Fruit fly (Drosophila melanogaster) whole organism, embryonic: ENCODE measurements around the gene vir-1.

Experiments
- Aef1 ChIP-seq: fragments of 200-800 bp; sonication (Bioruptor generic); IDR thresholded peaks from 3 replicates; pipeline ENCODE4 v1.3.6; 2022; ENCODE audit warnings: missing biosample characterization, missing genetic modification characterization
- CG10209 ChIP-seq: fragments of 200-800 bp; sonication (Bioruptor generic); optimal IDR thresholded peaks from 3 replicates; lab custom pipeline; 2017; ENCODE audit warnings: missing biosample characterization, mild to moderate bottlenecking, missing genetic modification characterization, missing genetic modification reagents
- CG11560 ChIP-seq: fragments of 200-800 bp; sonication (Bioruptor generic); IDR thresholded peaks from 3 replicates; pipeline ENCODE4 v1.3.6; 2022; ENCODE audit warnings: missing biosample characterization, missing genetic modification characterization
- CG12299 ChIP-seq: fragments of 200-800 bp; sonication (Bioruptor generic); optimal IDR thresholded peaks from 2 replicates; lab custom pipeline; 2018; ENCODE audit warnings: missing biosample characterization, mild to moderate bottlenecking, missing genetic modification characterization
- CG14014 ChIP-seq: fragments of 200-800 bp; sonication (Bioruptor generic); IDR thresholded peaks from 2 replicates; pipeline ENCODE4 v1.3.6; 2022; ENCODE audit warnings: missing biosample characterization, missing genetic modification characterization
- CG17359 ChIP-seq: fragments of 200-800 bp; sonication (Bioruptor generic); optimal IDR thresholded peaks from 3 replicates; lab custom pipeline; 2018; ENCODE audit warnings: missing biosample characterization, mild to moderate bottlenecking, missing genetic modification characterization, moderate library complexity
- CG17385 ChIP-seq: fragments of 200-800 bp; sonication (Bioruptor generic); optimal IDR thresholded peaks from 3 replicates; lab custom pipeline; 2018; ENCODE audit warnings: missing biosample characterization, mild to moderate bottlenecking, missing genetic modification characterization
- CG2116 ChIP-seq: fragments of 200-800 bp; sonication (Bioruptor generic); optimal IDR thresholded peaks from 3 replicates; lab custom pipeline; 2018; ENCODE audit warnings: missing biosample characterization, mild to moderate bottlenecking, missing genetic modification characterization
- CG2202 ChIP-seq: fragments of 200-800 bp; sonication (Bioruptor generic); optimal IDR thresholded peaks from 2 replicates; lab custom pipeline; 2018; ENCODE audit warnings: missing biosample characterization, mild to moderate bottlenecking, missing genetic modification characterization
- CG3065 ChIP-seq: fragments of 200-800 bp; sonication (Bioruptor generic); optimal IDR thresholded peaks from 2 replicates; lab custom pipeline; 2016; ENCODE audit warnings: missing biosample characterization, missing genetic modification characterization
- CG3726 ChIP-seq: fragments of 200-800 bp; sonication (Bioruptor generic); IDR thresholded peaks from 3 replicates; pipeline ENCODE4, ENCODE4 v1.3.6; 2022; ENCODE audit warnings: missing biosample characterization, missing genetic modification characterization
- CG4820 ChIP-seq: fragments of 200-800 bp; sonication (Bioruptor generic); optimal IDR thresholded peaks from 3 replicates; lab custom pipeline; 2016; ENCODE audit warnings: missing biosample characterization, missing genetic modification characterization
- CG6272 ChIP-seq: fragments of 200-800 bp; sonication (Bioruptor generic); IDR thresholded peaks from 2 replicates; pipeline ENCODE4 v1.3.6; 2022; ENCODE audit warnings: missing biosample characterization, missing genetic modification characterization
- CG6765 ChIP-seq: fragments of 200-800 bp; sonication (Bioruptor generic); optimal IDR thresholded peaks from 3 replicates; lab custom pipeline; 2017; ENCODE audit warnings: missing biosample characterization, mild to moderate bottlenecking, missing genetic modification characterization
- CG6813 ChIP-seq: fragments of 200-800 bp; sonication (Bioruptor generic); optimal IDR thresholded peaks from 2 replicates; lab custom pipeline; 2017; ENCODE audit warnings: missing biosample characterization, missing genetic modification characterization, mild to moderate bottlenecking, moderate library complexity, missing genetic modification reagents
- CG8089 ChIP-seq: fragments of 200-800 bp; sonication (Bioruptor generic); optimal IDR thresholded peaks from 3 replicates; lab custom pipeline; 2016; ENCODE audit warnings: missing biosample characterization, missing genetic modification characterization
- CG8359 ChIP-seq: fragments of 200-800 bp; sonication (Bioruptor generic); optimal IDR thresholded peaks from 2 replicates; lab custom pipeline; 2017; ENCODE audit warnings: missing biosample characterization, mild to moderate bottlenecking, missing genetic modification characterization, borderline replicate concordance
- D19A ChIP-seq: fragments of 200-800 bp; optimal IDR thresholded peaks from 3 replicates; lab custom pipeline; 2019; ENCODE audit warnings: missing biosample characterization, mild to moderate bottlenecking, missing genetic modification characterization, moderate library complexity
- Ets65A ChIP-seq: fragments of 200-800 bp; sonication (Bioruptor generic); peaks from one replicate; lab custom pipeline; 2016; ENCODE audit warnings: missing biosample characterization, missing genetic modification characterization
- Med ChIP-seq: fragments of 200-800 bp; sonication (Bioruptor generic); peaks from one replicate; lab custom pipeline; 2016; ENCODE audit warnings: missing biosample characterization, missing genetic modification characterization, mild to moderate bottlenecking, inconsistent platforms, moderate library complexity
- NC2β ChIP-seq: fragments of 200-800 bp; sonication (Bioruptor generic); optimal IDR thresholded peaks from 2 replicates; lab custom pipeline; 2016; ENCODE audit warnings: missing biosample characterization, missing genetic modification characterization
- Opbp ChIP-seq: fragments of 200-800 bp; sonication (Bioruptor generic); IDR thresholded peaks from 3 replicates; pipeline ENCODE4 v1.3.6; 2022; ENCODE audit warnings: missing biosample characterization, missing genetic modification characterization; ENCODE audit not compliant: partially characterized antibody
- Sin3A ChIP-seq: fragments of >200 bp; optimal IDR thresholded peaks from 2 replicates; lab custom pipeline; 2018
- Sox100B ChIP-seq: fragments of 200-800 bp; sonication (Bioruptor generic); optimal IDR thresholded peaks from 3 replicates; lab custom pipeline; 2018; ENCODE audit warnings: missing biosample characterization, mild to moderate bottlenecking, missing genetic modification characterization
- Sry-δ ChIP-seq: fragments of 200-800 bp; sonication (Bioruptor generic); optimal IDR thresholded peaks from 2 replicates; lab custom pipeline; 2016; ENCODE audit warnings: missing biosample characterization, missing genetic modification characterization
- YL-1 ChIP-seq: fragments of 200-800 bp; sonication (Bioruptor generic); optimal IDR thresholded peaks from 3 replicates; lab custom pipeline; 2017; ENCODE audit warnings: missing biosample characterization, mild to moderate bottlenecking, missing genetic modification characterization
- ab ChIP-seq: fragments of 200-800 bp; sonication (Bioruptor generic); optimal IDR thresholded peaks from 2 replicates; lab custom pipeline; 2016; ENCODE audit warnings: missing biosample characterization, missing genetic modification characterization
- abd-A ChIP-seq: fragments of 200-800 bp; sonication (Bioruptor generic); optimal IDR thresholded peaks from 3 replicates; lab custom pipeline; 2019; ENCODE audit warnings: missing biosample characterization, mild to moderate bottlenecking, missing genetic modification characterization, moderate library complexity
- al ChIP-seq: fragments of 200-800 bp; sonication (Bioruptor generic); IDR thresholded peaks from 2 replicates; pipeline ENCODE4 v1.3.6; 2022; ENCODE audit warnings: missing biosample characterization, missing genetic modification characterization
- bsh ChIP-seq, 2 experiments: fragments of 200-800 bp; sonication (Bioruptor generic); optimal IDR thresholded peaks; 2 replicates each; lab custom pipeline; 2017 to 2018; ENCODE audit warnings: mild to moderate bottlenecking in 2 of 2, missing biosample characterization in 2 of 2, missing genetic modification characterization in 2 of 2, moderate library complexity in 1 of 2
- btn ChIP-seq: fragments of 200-800 bp; sonication (Bioruptor generic); optimal IDR thresholded peaks from 2 replicates; lab custom pipeline; 2016; ENCODE audit warnings: missing biosample characterization, missing genetic modification characterization
- ci ChIP-seq: fragments of 200-800 bp; sonication (Bioruptor generic); IDR thresholded peaks from 3 replicates; pipeline ENCODE4 v1.3.6; 2022; ENCODE audit warnings: missing biosample characterization, missing genetic modification characterization
- croc ChIP-seq: fragments of 200-800 bp; sonication (Bioruptor generic); conservative IDR thresholded peaks from 3 replicates; pipeline ENCODE4 v1.3.6; 2022; ENCODE audit warnings: missing biosample characterization, missing genetic modification characterization
- emc ChIP-seq: fragments of 200-800 bp; sonication (Bioruptor generic); optimal IDR thresholded peaks from 2 replicates; lab custom pipeline; 2016; ENCODE audit warnings: missing biosample characterization, missing genetic modification characterization
- en ChIP-seq: fragments of 200-800 bp; sonication (Bioruptor generic); optimal IDR thresholded peaks from 2 replicates; lab custom pipeline; 2016; ENCODE audit warnings: missing biosample characterization, missing genetic modification characterization
- fd64A ChIP-seq: fragments of 200-800 bp; sonication (Bioruptor generic); optimal IDR thresholded peaks from 3 replicates; lab custom pipeline; 2018; ENCODE audit warnings: missing biosample characterization, mild to moderate bottlenecking, missing genetic modification characterization
- fu2 ChIP-seq: fragments of 200-800 bp; sonication (Bioruptor generic); optimal IDR thresholded peaks from 2 replicates; lab custom pipeline; 2016; ENCODE audit warnings: missing biosample characterization, missing genetic modification characterization
- jumu ChIP-seq: fragments of 200-800 bp; sonication (Bioruptor generic); optimal IDR thresholded peaks from 3 replicates; lab custom pipeline; 2016; ENCODE audit warnings: missing biosample characterization, missing genetic modification characterization
- kah ChIP-seq: fragments of 200-800 bp; sonication (Bioruptor generic); optimal IDR thresholded peaks from 2 replicates; lab custom pipeline; 2018; ENCODE audit warnings: missing biosample characterization, mild to moderate bottlenecking, missing genetic modification characterization
- mam ChIP-seq: fragments of 200-800 bp; sonication (Bioruptor generic); optimal IDR thresholded peaks from 3 replicates; lab custom pipeline; 2016; ENCODE audit warnings: missing biosample characterization, missing genetic modification characterization
- pan ChIP-seq, 4 experiments: fragments of >200 bp in 3 of 4; fragments of 200-800 bp in 1 of 4; sonication (Bioruptor generic) in 1 of 4; optimal IDR thresholded peaks in 3 of 4; IDR thresholded peaks in 1 of 4; 2 replicates each; pipeline versions ENCODE4 v1.3.6 to Lab custom; 2017 to 2022; ENCODE audit warnings: missing biosample characterization in 2 of 4, missing genetic modification characterization in 2 of 4, mixed read lengths in 1 of 4
- peb ChIP-seq: fragments of 200-800 bp; sonication (Bioruptor generic); IDR thresholded peaks from 2 replicates; pipeline ENCODE4 v1.3.6; 2022; ENCODE audit warnings: missing biosample characterization, missing genetic modification characterization
- pfk ChIP-seq: fragments of 200-800 bp; sonication (Bioruptor generic); optimal IDR thresholded peaks from 2 replicates; lab custom pipeline; 2018; ENCODE audit warnings: missing biosample characterization, mild to moderate bottlenecking, missing genetic modification characterization, moderate library complexity
- pho ChIP-seq: fragments of 200-800 bp; sonication (Bioruptor generic); optimal IDR thresholded peaks from 2 replicates; lab custom pipeline; 2016; ENCODE audit warnings: missing biosample characterization, missing genetic modification characterization
- rib ChIP-seq: fragments of 200-800 bp; sonication (Bioruptor generic); IDR thresholded peaks from 2 replicates; pipeline ENCODE4 v1.3.6; 2022; ENCODE audit warnings: missing biosample characterization, missing genetic modification characterization
- ro ChIP-seq: fragments of 200-800 bp; sonication (Bioruptor generic); IDR thresholded peaks from 2 replicates; pipeline ENCODE4 v1.3.6; 2022; ENCODE audit warnings: missing biosample characterization, missing genetic modification characterization
- sim ChIP-seq: fragments of 200-800 bp; sonication (Bioruptor generic); IDR thresholded peaks from 2 replicates; pipeline ENCODE4 v1.3.6; 2022; ENCODE audit warnings: missing biosample characterization, missing genetic modification characterization
- slou ChIP-seq: fragments of 200-800 bp; sonication (Bioruptor generic); optimal IDR thresholded peaks from 3 replicates; lab custom pipeline; 2016; ENCODE audit warnings: missing biosample characterization, missing genetic modification characterization
- sqz ChIP-seq: fragments of 200-800 bp; sonication (Bioruptor generic); optimal IDR thresholded peaks from 3 replicates; lab custom pipeline; 2018; ENCODE audit warnings: missing biosample characterization, mild to moderate bottlenecking, missing genetic modification characterization
- tap ChIP-seq: fragments of 200-800 bp; optimal IDR thresholded peaks from 3 replicates; lab custom pipeline; 2019; ENCODE audit warnings: missing biosample characterization, mild to moderate bottlenecking, missing genetic modification characterization, moderate library complexity

The vir-1 gene

DNA sequence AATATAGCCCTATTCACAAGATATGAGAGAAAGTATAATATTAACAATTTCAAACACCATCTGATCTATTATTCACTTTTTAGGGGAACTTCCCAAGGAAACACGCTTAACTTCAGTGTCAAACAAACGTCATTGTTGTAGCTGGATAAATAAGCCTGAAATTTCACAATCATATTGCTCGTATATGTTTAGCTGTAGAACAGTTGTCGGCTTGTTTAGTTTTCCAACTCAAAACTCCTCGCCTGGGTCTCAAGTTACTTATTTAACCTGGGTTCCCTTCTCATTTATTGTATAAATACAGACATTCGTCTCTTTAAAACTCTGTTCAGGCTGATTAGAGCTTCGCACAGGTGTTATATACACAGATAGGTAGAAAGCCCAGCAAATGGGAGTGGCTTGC is 50.8 kb downstream of the vir-1 start (continued):
- TF ChIP-seq bsh (GFP tag; optimal IDR thresholded peaks at IDR 0.05; lab: Kevin White, UChicago): peak in 1 of 2 experiments; percentile 52
- peak; percentile 15 for TF ChIP-seq NC2β (GFP tag; lab: Kevin White, UChicago)
- peak; percentile 53 for TF ChIP-seq CG6765 (GFP tag; lab: Kevin White, UChicago)
- peak; percentile 43 for TF ChIP-seq pho (GFP tag; lab: Kevin White, UChicago)
- TF ChIP-seq al (GFP tag; lab: Robert Waterston, UW): no peak
- peak; percentile 86 for TF ChIP-seq Med (GFP tag; lab: Kevin White, UChicago)
- peak; percentile 6 for TF ChIP-seq CG2202 (tag; lab: Kevin White, UChicago)
- TF ChIP-seq pfk: peak; percentile 5
- no peak for TF ChIP-seq D19A (tag; lab: Kevin White, UChicago)
- TF ChIP-seq CG6813: peak; percentile 54
- peak; percentile 28 for TF ChIP-seq CG12299 (tag; lab: Kevin White, UChicago)
- peak; percentile 9 for TF ChIP-seq CG8089 (GFP tag; lab: Kevin White, UChicago)
- peak; percentile 30 for TF ChIP-seq Sox100B (GFP tag; lab: Kevin White, UChicago)
- TF ChIP-seq croc (GFP tag; lab: Robert Waterston, UW): no peak

DNA sequence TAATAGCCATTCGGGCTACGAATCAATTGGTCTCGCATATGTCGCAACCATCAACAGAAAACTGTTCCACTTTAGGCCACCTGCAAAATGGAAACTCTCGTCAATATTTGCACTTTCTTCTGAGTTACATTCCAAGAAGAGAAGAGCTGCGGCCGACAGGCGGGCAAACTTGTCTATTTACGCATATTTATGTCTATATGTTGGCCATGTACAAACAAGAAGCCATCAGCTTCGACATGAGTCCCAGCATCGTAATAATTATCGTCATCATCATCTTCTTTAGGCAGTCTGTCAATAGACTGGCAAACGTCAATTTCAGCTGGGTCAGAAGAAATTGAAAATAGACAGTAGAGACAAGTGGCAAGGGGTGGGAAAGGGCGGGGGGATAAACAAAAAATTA is 51.5 kb downstream of the vir-1 start:
- no peak for TF ChIP-seq Aef1 (GFP tag; lab: Robert Waterston, UW)
- peak; percentile 4 for TF ChIP-seq Sry-δ (GFP tag; lab: Kevin White, UChicago)
- peak; percentile 46 for TF ChIP-seq YL-1 (GFP tag; lab: Kevin White, UChicago)
- TF ChIP-seq fu2 (GFP tag; lab: Kevin White, UChicago): no peak
- no peak for TF ChIP-seq CG4820
- peak; percentile 86 for TF ChIP-seq ci (GFP tag; lab: Robert Waterston, UW)
- no peak for TF ChIP-seq abd-A
- peak; percentile 61 for TF ChIP-seq CG17385 (GFP tag; lab: Kevin White, UChicago)
- peak; percentile 33 for TF ChIP-seq btn (GFP tag; lab: Kevin White, UChicago)
- peak; percentile 13 for TF ChIP-seq kah (GFP tag; lab: Kevin White, UChicago)
- TF ChIP-seq tap (tag; lab: Kevin White, UChicago): peak; percentile 60
- TF ChIP-seq mam (GFP tag; lab: Kevin White, UChicago): peak; percentile 8
- TF ChIP-seq sqz (GFP tag; lab: Kevin White, UChicago): peak; percentile 47
- TF ChIP-seq Sin3A (lab: Kevin White, UChicago): no peak
- TF ChIP-seq CG2116 (GFP tag; lab: Kevin White, UChicago): peak; percentile 27
- no peak for TF ChIP-seq CG6272 (GFP tag; lab: Robert Waterston, UW)
- TF ChIP-seq ab (GFP tag; lab: Kevin White, UChicago): no peak
- TF ChIP-seq peb (GFP tag; lab: Robert Waterston, UW): 0 out of 2 replicates have a peak, but pooled peaks have one; percentile 26
- 0 out of 2 replicates have a peak, but pooled peaks have one; percentile 10 for TF ChIP-seq ro (GFP tag; lab: Robert Waterston, UW)
- 0 out of 2 replicates have a peak, but pooled peaks have one; percentile 47 for TF ChIP-seq sim (GFP tag; lab: Robert Waterston, UW)
- peak; percentile 93 for TF ChIP-seq fd64A (GFP tag; lab: Kevin White, UChicago)
- peak; percentile 8; the same call in 1 of the 3 replicates for TF ChIP-seq CG3726
- TF ChIP-seq CG14014 (GFP tag; lab: Robert Waterston, UW): peak; percentile 69; the same call in 1 of the 2 replicates
- no peak for TF ChIP-seq Ets65A (GFP tag; lab: Kevin White, UChicago)
- TF ChIP-seq CG17359 (tag; lab: Kevin White, UChicago): peak; percentile 77
- peak; percentile 65 for TF ChIP-seq CG10209 (GFP tag; lab: Kevin White, UChicago)
- TF ChIP-seq emc (GFP tag; lab: Kevin White, UChicago): no peak
- TF ChIP-seq CG3065 (GFP tag; lab: Kevin White, UChicago): peak; percentile 18
- TF ChIP-seq CG8359: peak; percentile 65
- TF ChIP-seq pan (optimal IDR thresholded peaks at IDR 0.05; lab: Kevin White, UChicago): no peak
- peak in 1 of 2 experiments; percentile 51 for TF ChIP-seq pan (GFP tag; optimal IDR thresholded peaks at IDR 0.05 in 1 of 2, IDR thresholded peaks at IDR 0.05 in 1 of 2)
- no peak for TF ChIP-seq slou (GFP tag; lab: Kevin White, UChicago)
- TF ChIP-seq en (GFP tag; lab: Kevin White, UChicago): peak; percentile 6
- peak; percentile 30 for TF ChIP-seq jumu (GFP tag; lab: Kevin White, UChicago)
- no peak for TF ChIP-seq Opbp (GFP tag; lab: Robert Waterston, UW)
- TF ChIP-seq rib (GFP tag; lab: Robert Waterston, UW): peak; percentile 47; the same call in 1 of the 2 replicates
- TF ChIP-seq CG11560 (tag; lab: Robert Waterston, UW): no peak
